Fruit fly (Drosophila melanogaster) whole organism, wandering third instar larva: ENCODE measurements around the gene CG32091.
A peak's percentile ranks its signal among the peaks of the same experiment; 100 is the strongest.

ENCODE experiments used
- Abd-B ChIP-seq: fragments of >200 bp; optimal IDR thresholded peaks from 2 replicates; lab custom pipeline; 2017; ENCODE audit warnings: missing biosample characterization, missing genetic modification characterization
- CG32264 ChIP-seq: fragments of 200-800 bp; sonication (Bioruptor generic); optimal IDR thresholded peaks from 2 replicates; lab custom pipeline; 2016; ENCODE audit warnings: missing biosample characterization, missing genetic modification characterization
- CG9705 ChIP-seq: fragments of 200-800 bp; sonication (Bioruptor generic); optimal IDR thresholded peaks from 2 replicates; lab custom pipeline; 2018; ENCODE audit warnings: missing biosample characterization, mild to moderate bottlenecking, missing genetic modification characterization
- CrebA ChIP-seq: fragments of 200-800 bp; sonication (Bioruptor generic); optimal IDR thresholded peaks from 2 replicates; lab custom pipeline; 2016; ENCODE audit warnings: missing biosample characterization, mild to moderate bottlenecking, missing genetic modification characterization, borderline replicate concordance
- Dfd ChIP-seq: fragments of >200 bp; optimal IDR thresholded peaks from 2 replicates; lab custom pipeline; 2017; ENCODE audit warnings: missing biosample characterization, missing genetic modification characterization
- Dif ChIP-seq: fragments of 200-275, 200-300 bp; sonication (Bioruptor generic); optimal IDR thresholded peaks from 2 replicates; lab custom pipeline; 2018; ENCODE audit warnings: missing biosample characterization, missing genetic modification characterization; ENCODE audit not compliant: partially characterized antibody
- GATAd ChIP-seq: sonication (Bioruptor generic); optimal IDR thresholded peaks from 2 replicates; lab custom pipeline; 2016; ENCODE audit warnings: missing biosample characterization, missing genetic modification characterization
- HLH106 ChIP-seq: fragments of 200-800 bp; optimal IDR thresholded peaks from 3 replicates; lab custom pipeline; 2019; ENCODE audit warnings: missing biosample characterization, mild to moderate bottlenecking, missing genetic modification characterization, moderate library complexity
- Hnf4 ChIP-seq: fragments of 200-800 bp; sonication (Bioruptor generic); optimal IDR thresholded peaks from 2 replicates; lab custom pipeline; 2016; ENCODE audit warnings: missing biosample characterization, mild to moderate bottlenecking, missing genetic modification characterization
- Hr78 ChIP-seq: fragments of >200 bp; optimal IDR thresholded peaks from 2 replicates; lab custom pipeline; 2017; ENCODE audit warnings: missing biosample characterization, missing genetic modification characterization
- Hr83 ChIP-seq: fragments of 200-300 bp; sonication (Bioruptor generic); optimal IDR thresholded peaks from 2 replicates; lab custom pipeline; 2016; ENCODE audit warnings: missing biosample characterization, mild to moderate bottlenecking, missing genetic modification characterization, moderate library complexity; ENCODE audit not compliant: poor library complexity, severe bottlenecking
- Jra ChIP-seq: sonication (Bioruptor generic); optimal IDR thresholded peaks from 2 replicates; lab custom pipeline; 2016; ENCODE audit warnings: missing biosample characterization, missing genetic modification characterization
- Mio ChIP-seq: sonication (Bioruptor generic); optimal IDR thresholded peaks from 2 replicates; lab custom pipeline; 2016; ENCODE audit warnings: missing biosample characterization, missing genetic modification characterization
- Myc ChIP-seq: fragments of >200 bp; optimal IDR thresholded peaks from 2 replicates; lab custom pipeline; 2017
- N ChIP-seq: fragments of >200 bp; optimal IDR thresholded peaks from 2 replicates; lab custom pipeline; 2018; ENCODE audit warnings: missing biosample characterization, missing external identifiers, missing genetic modification characterization
- OdsH ChIP-seq: fragments of 200-800 bp; sonication (Bioruptor generic); optimal IDR thresholded peaks from 2 replicates; lab custom pipeline; 2016; ENCODE audit warnings: missing biosample characterization, mild to moderate bottlenecking, missing genetic modification characterization
- Rel ChIP-seq, 2 experiments: fragments of 200-800 bp; sonication (Bioruptor generic) in 1 of 2; optimal IDR thresholded peaks; 2 replicates in 1 of 2; 3 replicates in 1 of 2; lab custom pipeline; 2016 to 2019; ENCODE audit warnings: mild to moderate bottlenecking in 2 of 2, missing biosample characterization in 2 of 2, missing genetic modification characterization in 2 of 2, moderate library complexity in 1 of 2
- Sp1 ChIP-seq: fragments of 200-800 bp; sonication (Bioruptor generic); optimal IDR thresholded peaks from 3 replicates; lab custom pipeline; 2019; ENCODE audit warnings: missing biosample characterization, mild to moderate bottlenecking, missing genetic modification characterization, moderate library complexity
- Vsx2 ChIP-seq: fragments of 200-300, 225-300 bp; sonication (Bioruptor generic); optimal IDR thresholded peaks from 2 replicates; lab custom pipeline; 2018; ENCODE audit warnings: missing biosample characterization, missing genetic modification characterization; ENCODE audit not compliant: partially characterized antibody
- br ChIP-seq: fragments of 200-800 bp; sonication (Bioruptor generic); optimal IDR thresholded peaks from 2 replicates; lab custom pipeline; 2016; ENCODE audit warnings: missing biosample characterization, missing genetic modification characterization
- brk ChIP-seq: fragments of 200-800 bp; sonication (Bioruptor generic); optimal IDR thresholded peaks from 2 replicates; lab custom pipeline; 2016; ENCODE audit warnings: missing biosample characterization, mild to moderate bottlenecking, missing genetic modification characterization
- dl ChIP-seq, 2 experiments: fragments of 175-275, 200-275 bp in 1 of 2; fragments of 200-275 bp in 1 of 2; sonication (Bioruptor generic); optimal IDR thresholded peaks; lab custom pipeline; 2018; ENCODE audit warnings: mild to moderate bottlenecking in 2 of 2, missing biosample characterization in 2 of 2, missing genetic modification characterization in 2 of 2, moderate library complexity in 2 of 2; ENCODE audit not compliant: partially characterized antibody in 2 of 2, insufficient read depth in 1 of 2
- dmrt93B ChIP-seq: fragments of 200-800 bp; sonication (Bioruptor generic); optimal IDR thresholded peaks from 2 replicates; lab custom pipeline; 2018; ENCODE audit warnings: missing biosample characterization, mild to moderate bottlenecking, missing genetic modification characterization
- dsf ChIP-seq: sonication (Bioruptor generic); optimal IDR thresholded peaks from 2 replicates; lab custom pipeline; 2016; ENCODE audit warnings: missing biosample characterization, missing genetic modification characterization, borderline replicate concordance
- ey ChIP-seq: fragments of 200-800 bp; sonication (Bioruptor generic); optimal IDR thresholded peaks from 2 replicates; lab custom pipeline; 2016; ENCODE audit warnings: missing biosample characterization, missing genetic modification characterization
- foxo ChIP-seq, 2 experiments: fragments of 200-800 bp; sonication (Bioruptor generic); optimal IDR thresholded peaks; 2 replicates in 1 of 2; 3 replicates in 1 of 2; lab custom pipeline; 2016 to 2017; ENCODE audit warnings: missing biosample characterization in 2 of 2, missing genetic modification characterization in 2 of 2
- fru ChIP-seq: fragments of 200-800 bp; sonication (Bioruptor generic); optimal IDR thresholded peaks from 3 replicates; lab custom pipeline; 2016; ENCODE audit warnings: missing biosample characterization, mild to moderate bottlenecking, missing genetic modification characterization
- h ChIP-seq: fragments of 200-800 bp; sonication (Bioruptor generic); optimal IDR thresholded peaks from 3 replicates; lab custom pipeline; 2016; ENCODE audit warnings: missing biosample characterization, mild to moderate bottlenecking, missing genetic modification characterization
- jim ChIP-seq: fragments of 175-275, 200-325 bp; sonication (Bioruptor generic); optimal IDR thresholded peaks from 2 replicates; lab custom pipeline; 2016; ENCODE audit warnings: missing biosample characterization, mild to moderate bottlenecking, missing genetic modification characterization
- lola ChIP-seq: fragments of >200 bp; optimal IDR thresholded peaks from 2 replicates; lab custom pipeline; 2017; ENCODE audit warnings: missing biosample characterization, missing genetic modification characterization
- pan ChIP-seq: fragments of >200 bp; optimal IDR thresholded peaks from 2 replicates; lab custom pipeline; 2017
- psq ChIP-seq: fragments of 200-800 bp; sonication (Bioruptor generic); optimal IDR thresholded peaks from 3 replicates; lab custom pipeline; 2017; ENCODE audit warnings: missing biosample characterization, mild to moderate bottlenecking, missing genetic modification characterization, moderate library complexity
- rgr ChIP-seq: fragments of 200-800 bp; sonication (Bioruptor generic); optimal IDR thresholded peaks from 3 replicates; lab custom pipeline; 2016; ENCODE audit warnings: missing biosample characterization, mild to moderate bottlenecking, missing genetic modification characterization
- sage ChIP-seq: fragments of 200-800 bp; sonication (Bioruptor generic); optimal IDR thresholded peaks from 2 replicates; lab custom pipeline; 2016; ENCODE audit warnings: missing biosample characterization, mild to moderate bottlenecking, missing genetic modification characterization
- sv ChIP-seq: fragments of 200-800 bp; sonication (Bioruptor generic); optimal IDR thresholded peaks from 3 replicates; lab custom pipeline; 2016; ENCODE audit warnings: missing biosample characterization, missing genetic modification characterization
- tai ChIP-seq: sonication (Bioruptor generic); optimal IDR thresholded peaks from 2 replicates; lab custom pipeline; 2016; ENCODE audit warnings: missing biosample characterization, missing genetic modification characterization
- usp ChIP-seq: fragments of >200 bp; optimal IDR thresholded peaks from 2 replicates; lab custom pipeline; 2017; ENCODE audit warnings: missing biosample characterization, missing genetic modification characterization
- woc ChIP-seq: sonication (Bioruptor generic); optimal IDR thresholded peaks from 2 replicates; lab custom pipeline; 2016; ENCODE audit warnings: missing biosample characterization, mild to moderate bottlenecking, missing genetic modification characterization

The CG32091 gene

DNA sequence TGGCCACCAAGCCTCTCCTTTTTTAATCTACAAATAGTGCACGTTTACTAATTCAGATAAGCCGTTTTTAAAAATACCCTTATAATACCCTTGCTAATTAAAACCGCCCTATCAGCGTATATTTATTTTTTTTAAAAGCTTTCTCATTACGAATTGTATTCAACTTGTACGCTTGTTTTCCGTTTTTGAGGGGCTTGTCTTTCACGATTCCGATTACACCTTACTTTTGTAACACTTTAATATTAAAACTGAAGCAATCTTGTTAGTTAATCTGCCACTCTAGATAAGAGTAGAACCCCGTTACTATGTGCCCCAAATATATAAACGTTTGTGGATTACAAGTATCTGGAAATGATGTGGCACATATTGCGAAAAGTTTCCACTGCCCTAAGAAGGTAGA, 8.4 kb upstream of the CG32091 start:
- TF ChIP-seq ey (GFP tag; lab: Kevin White, UChicago) (no peak), tai (no peak), Rel (GFP tag; optimal IDR thresholded peaks at IDR 0.05; lab: Kevin White, UChicago) (no peak), Rel (tag; optimal IDR thresholded peaks at IDR 0.05; lab: Kevin White, UChicago) (no peak), Sp1 (GFP tag; lab: Kevin White, UChicago) (no peak), dmrt93B (GFP tag; lab: Kevin White, UChicago) (no peak), h (GFP tag; lab: Kevin White, UChicago) (no peak), psq (GFP tag; lab: Kevin White, UChicago) (no peak), usp (GFP tag; lab: Kevin White, UChicago) (no peak), dl (GFP tag; optimal IDR thresholded peaks at IDR 0.05; lab: Kevin White, UChicago; ENCODE audit: insufficient read depth in 1 of 2, partially characterized antibody in 2 of 2) (no peak), N (GFP tag; lab: Kevin White, UChicago) (no peak)

DNA sequence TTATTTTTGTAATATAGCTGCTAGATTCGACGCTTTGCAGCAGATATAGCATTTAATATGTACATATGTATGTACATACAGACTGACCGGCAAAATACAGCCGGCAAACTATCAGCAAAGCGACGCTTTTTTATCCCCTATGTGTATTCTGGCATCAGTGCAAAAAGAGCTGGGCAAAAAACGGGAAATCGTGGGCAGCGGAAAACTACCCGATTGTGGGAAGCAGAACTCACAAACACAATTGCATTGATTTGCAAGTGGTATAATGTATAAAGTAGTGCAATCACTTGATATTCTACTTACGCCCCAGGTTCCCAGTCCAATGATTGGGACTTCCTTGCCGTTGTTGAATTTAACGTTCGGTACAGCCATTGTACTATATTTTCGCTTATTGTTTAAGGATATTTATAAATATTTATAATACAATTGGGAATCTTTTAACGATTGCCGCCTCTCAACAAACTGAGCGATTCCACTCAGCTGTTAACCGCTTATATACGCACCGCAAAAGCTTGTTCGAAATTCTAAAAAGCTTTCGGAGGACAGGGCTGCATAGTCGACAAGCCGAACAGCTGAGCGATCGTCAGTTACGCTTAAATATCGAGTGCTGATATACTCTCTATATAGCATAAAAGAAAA, 7.8 kb upstream of the CG32091 start:
- TF ChIP-seq foxo (GFP tag; optimal IDR thresholded peaks at IDR 0.05; lab: Kevin White, UChicago): no peak
- TF ChIP-seq woc: no peak
- no peak for TF ChIP-seq CrebA (GFP tag; lab: Kevin White, UChicago)
- TF ChIP-seq sage: peak; percentile 69
- TF ChIP-seq lola (GFP tag; lab: Kevin White, UChicago): no peak
- no peak for TF ChIP-seq tai
- no peak for TF ChIP-seq dsf
- TF ChIP-seq OdsH (GFP tag; lab: Kevin White, UChicago): peak; percentile 22
- no peak for TF ChIP-seq Jra (GFP tag; lab: Kevin White, UChicago)
- TF ChIP-seq Dif (GFP tag; lab: Kevin White, UChicago): no peak
- no peak for TF ChIP-seq jim (GFP tag; lab: Kevin White, UChicago)
- TF ChIP-seq ey (GFP tag; lab: Kevin White, UChicago): no peak
- no peak for TF ChIP-seq Mio
- TF ChIP-seq CG9705: no peak
- TF ChIP-seq brk (GFP tag; lab: Kevin White, UChicago): peak; percentile 56
- no peak for TF ChIP-seq dl (GFP tag; optimal IDR thresholded peaks at IDR 0.05; lab: Kevin White, UChicago; ENCODE audit: insufficient read depth in 1 of 2, partially characterized antibody in 2 of 2)
- TF ChIP-seq Vsx2 (GFP tag; lab: Kevin White, UChicago): no peak
- TF ChIP-seq br: no peak
- no peak for TF ChIP-seq sv
- no peak for TF ChIP-seq dmrt93B (GFP tag; lab: Kevin White, UChicago)
- no peak for TF ChIP-seq fru
- no peak for TF ChIP-seq GATAd (GFP tag; lab: Kevin White, UChicago)
- TF ChIP-seq Rel (GFP tag; optimal IDR thresholded peaks at IDR 0.05; lab: Kevin White, UChicago): no peak
- peak; percentile 13 for TF ChIP-seq Rel (tag; optimal IDR thresholded peaks at IDR 0.05; lab: Kevin White, UChicago)
- TF ChIP-seq pan (lab: Kevin White, UChicago): no peak
- peak; percentile 43 for TF ChIP-seq Hnf4 (GFP tag; lab: Kevin White, UChicago)
- TF ChIP-seq CG32264 (GFP tag; lab: Kevin White, UChicago): no peak
- TF ChIP-seq Hr78 (GFP tag; lab: Kevin White, UChicago): no peak
- TF ChIP-seq Hr83 (GFP tag; lab: Kevin White, UChicago): no peak
- no peak for TF ChIP-seq Abd-B
- no peak for TF ChIP-seq usp (GFP tag; lab: Kevin White, UChicago)
- TF ChIP-seq h (GFP tag; lab: Kevin White, UChicago): peak; percentile 23
- peak; percentile 6 for TF ChIP-seq Myc (lab: Kevin White, UChicago)
- peak; percentile 7 for TF ChIP-seq psq (GFP tag; lab: Kevin White, UChicago)
- no peak for TF ChIP-seq N (GFP tag; lab: Kevin White, UChicago)
- TF ChIP-seq Dfd: no peak
- TF ChIP-seq HLH106 (tag; lab: Kevin White, UChicago): peak; percentile 9
- TF ChIP-seq rgr (GFP tag; lab: Kevin White, UChicago): peak; percentile 9
- peak; percentile 20 for TF ChIP-seq Sp1 (GFP tag; lab: Kevin White, UChicago)
- TF ChIP-seq, all 38 proteins: peak for 11
